Worm (Caenorhabditis elegans): Measurements from ENCODE around the gene T16G1.13.

DNA sequence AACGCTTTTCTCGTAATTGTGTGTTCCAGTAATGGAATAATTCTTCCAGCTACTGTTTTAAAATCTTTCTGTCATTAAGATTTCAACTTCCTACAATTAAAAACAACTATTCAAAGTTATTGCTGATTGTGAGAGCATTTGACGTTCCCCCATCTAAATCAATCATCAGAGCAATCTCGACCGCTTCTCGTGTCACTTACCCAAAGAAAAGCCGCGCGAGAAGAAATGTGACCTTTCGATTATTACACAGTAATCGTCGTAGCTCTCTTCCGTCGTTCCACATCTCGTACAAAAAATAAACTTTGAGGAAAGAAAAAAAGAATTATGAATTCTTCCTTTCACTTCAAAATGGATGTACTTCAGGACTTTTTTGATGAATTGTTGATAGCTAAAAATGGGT lies 42.3 kb upstream of the T16G1.13 start:
- TF ChIP-seq klf-2 (GFP tag; conservative IDR thresholded peaks at IDR 0.05) = no peak
- no peak for TF ChIP-seq ztf-29 (GFP tag; IDR thresholded peaks at IDR 0.05)
- no peak for TF ChIP-seq T22C8.4 (GFP tag; IDR thresholded peaks at IDR 0.05)
- TF ChIP-seq tab-1 (GFP tag; IDR thresholded peaks at IDR 0.05) = no peak
- TF ChIP-seq ztf-23 (GFP tag; IDR thresholded peaks at IDR 0.05) = no peak
- no peak for TF ChIP-seq flt-1 (GFP tag; IDR thresholded peaks at IDR 0.05)

All from whole organism, midembryonic.